Worm (Caenorhabditis elegans): ENCODE measurements around the gene gad-3.

DNA sequence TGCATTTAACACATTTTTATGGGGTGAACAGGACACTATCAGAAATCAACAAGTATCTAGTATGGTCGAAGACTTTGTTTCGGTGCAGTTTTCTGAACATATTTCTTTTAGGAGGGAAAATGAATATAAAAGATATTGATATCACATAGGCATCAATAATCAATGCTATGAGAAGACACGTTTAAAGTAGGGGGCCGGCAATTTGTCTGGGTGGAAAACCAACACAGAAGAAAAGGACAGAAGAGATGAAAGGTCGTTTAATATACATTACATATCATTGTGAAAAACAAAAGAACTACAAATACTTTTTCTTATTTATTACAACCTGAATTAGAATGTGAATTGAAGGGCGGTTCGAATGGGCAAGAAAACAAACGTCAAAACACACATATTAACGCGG, 20.5 kb downstream of the gad-3 start:
- no peak for TF ChIP-seq ref-1 (GFP tag; conservative IDR thresholded peaks at IDR 0.05)
- TF ChIP-seq flt-1 (GFP tag; IDR thresholded peaks at IDR 0.05), result no peak
- no peak for TF ChIP-seq T22C8.4 (GFP tag; IDR thresholded peaks at IDR 0.05)
- TF ChIP-seq ztf-29 (GFP tag; IDR thresholded peaks at IDR 0.05), result no peak
- TF ChIP-seq cog-1 (tag; optimal IDR thresholded peaks at IDR 0.05), result no peak
- TF ChIP-seq tab-1 (GFP tag; IDR thresholded peaks at IDR 0.05), result no peak

Measured in whole organism, midembryonic.